Worm (Caenorhabditis elegans) whole organism, young adult: ENCODE results near the gene Y55F3BR.1.

ENCODE experiments used
- D2030.7 ChIP-seq: fragments of 200-800 bp; sonication (Bioruptor generic); IDR thresholded peaks from 2 replicates; pipeline ENCODE4 v1.3.6; 2022; ENCODE audit warnings: missing genetic modification reagents, missing genetic modification characterization, missing compliant biosample characterization
- F37B4.10 ChIP-seq: fragments of 200-800 bp; sonication (Bioruptor generic); IDR thresholded peaks from 2 replicates; pipeline ENCODE4 v1.3.6; 2022; ENCODE audit warnings: missing genetic modification characterization, missing compliant biosample characterization
- F52B5.7 ChIP-seq: sonication (generic microtip); optimal IDR thresholded peaks from 2 replicates; lab custom pipeline; 2016; ENCODE audit warnings: mild to moderate bottlenecking, missing genetic modification characterization, missing compliant biosample characterization
- T26A5.8 ChIP-seq: sonication (generic microtip); optimal IDR thresholded peaks from 2 replicates; lab custom pipeline; 2016; ENCODE audit warnings: missing genetic modification characterization, missing compliant biosample characterization
- akir-1 ChIP-seq: fragments of 200-800 bp; sonication (Bioruptor generic); optimal IDR thresholded peaks from 2 replicates; lab custom pipeline; 2018; ENCODE audit warnings: mild to moderate bottlenecking, missing genetic modification characterization, moderate library complexity, missing compliant biosample characterization
- ama-1 ChIP-seq, 3 experiments: fragments of 150-350 bp in 1 of 3; sonication (generic microtip) in 2 of 3; optimal IDR thresholded peaks; 2 replicates each; lab custom pipeline; 2014 to 2018; ENCODE audit warnings: missing biosample characterization in 2 of 3, missing genetic modification characterization in 2 of 3, missing genetic modification reagents in 2 of 3
- atf-7 ChIP-seq: sonication (generic microtip); optimal IDR thresholded peaks from 2 replicates; lab custom pipeline; 2017; ENCODE audit warnings: mild to moderate bottlenecking, missing genetic modification characterization, missing compliant biosample characterization
- attf-3 ChIP-seq: fragments of 200-800 bp; sonication (Bioruptor generic); conservative IDR thresholded peaks from 2 replicates; pipeline ENCODE4 v1.3.6; 2022; ENCODE audit warnings: missing genetic modification reagents, missing genetic modification characterization, missing compliant biosample characterization
- attf-5 ChIP-seq: fragments of 200-800 bp; sonication (Bioruptor generic); optimal IDR thresholded peaks from 2 replicates; lab custom pipeline; 2018; ENCODE audit warnings: mild to moderate bottlenecking, missing genetic modification characterization, missing compliant biosample characterization
- bed-1 ChIP-seq: fragments of 200-800 bp; sonication (Bioruptor generic); IDR thresholded peaks from 2 replicates; pipeline ENCODE4 v1.3.6; 2022; ENCODE audit warnings: missing genetic modification reagents, missing genetic modification characterization, missing compliant biosample characterization
- cebp-1 ChIP-seq, 2 experiments: fragments of 200-800 bp in 1 of 2; sonication (Bioruptor generic) in 1 of 2; sonication (generic microtip) in 1 of 2; IDR thresholded peaks in 1 of 2; optimal IDR thresholded peaks in 1 of 2; 2 replicates each; pipeline versions ENCODE4 v1.3.6 to Lab custom; 2017 to 2022; ENCODE audit warnings: missing compliant biosample characterization in 2 of 2, missing genetic modification characterization in 2 of 2, mild to moderate bottlenecking in 1 of 2, missing genetic modification reagents in 1 of 2, moderate library complexity in 1 of 2
- ceh-100 ChIP-seq: fragments of 200-800 bp; sonication (Bioruptor generic); IDR thresholded peaks from 2 replicates; pipeline ENCODE4 v1.3.6; 2022; ENCODE audit warnings: missing genetic modification reagents, missing genetic modification characterization, missing compliant biosample characterization
- ceh-27 ChIP-seq: fragments of 200-800 bp; sonication (Bioruptor generic); optimal IDR thresholded peaks from 2 replicates; lab custom pipeline; 2018; ENCODE audit warnings: mild to moderate bottlenecking, missing genetic modification characterization, moderate library complexity, missing compliant biosample characterization
- chd-7 ChIP-seq: sonication (generic microtip); optimal IDR thresholded peaks from 2 replicates; lab custom pipeline; 2016; ENCODE audit warnings: mild to moderate bottlenecking, missing genetic modification characterization, moderate library complexity, missing compliant biosample characterization
- dpl-1 ChIP-seq: fragments of 150-350 bp; optimal IDR thresholded peaks from 2 replicates; lab custom pipeline; 2014; ENCODE audit warnings: missing biosample characterization, missing genetic modification reagents, missing genetic modification characterization
- efl-1 ChIP-seq: fragments of 150-350 bp; optimal IDR thresholded peaks from 2 replicates; lab custom pipeline; 2014; ENCODE audit warnings: missing biosample characterization, missing genetic modification reagents, missing genetic modification characterization
- egl-18 ChIP-seq: fragments of 200-800 bp; sonication (Bioruptor generic); IDR thresholded peaks from 2 replicates; pipeline ENCODE4 v1.3.6; 2022; ENCODE audit warnings: missing genetic modification reagents, missing genetic modification characterization, missing compliant biosample characterization
- egrh-3 ChIP-seq: fragments of 200-800 bp; sonication (Bioruptor generic); IDR thresholded peaks from 2 replicates; pipeline ENCODE4 v1.3.6; 2022; ENCODE audit warnings: missing genetic modification reagents, missing genetic modification characterization, missing compliant biosample characterization
- hlh-26 ChIP-seq: fragments of 200-800 bp; sonication (Bioruptor generic); conservative IDR thresholded peaks from 2 replicates; pipeline ENCODE4 v1.3.6; 2022; ENCODE audit warnings: missing genetic modification reagents, missing genetic modification characterization, missing compliant biosample characterization
- hmg-1.2 ChIP-seq: fragments of 200-800 bp; sonication (Bioruptor generic); IDR thresholded peaks from 2 replicates; pipeline ENCODE4 v1.3.6; 2022; ENCODE audit warnings: missing genetic modification reagents, missing genetic modification characterization, missing compliant biosample characterization
- hsf-1 ChIP-seq: fragments of 200-800 bp; sonication (Bioruptor generic); IDR thresholded peaks from 2 replicates; pipeline ENCODE4 v1.3.6; 2022; ENCODE audit warnings: missing genetic modification reagents, missing genetic modification characterization, missing compliant biosample characterization
- lag-1 ChIP-seq: fragments of 200-800 bp; sonication (Bioruptor generic); IDR thresholded peaks from 2 replicates; pipeline ENCODE4 v1.3.6; 2022; ENCODE audit warnings: missing genetic modification reagents, missing genetic modification characterization, missing compliant biosample characterization
- let-526 ChIP-seq: fragments of 200-800 bp; sonication (Bioruptor generic); IDR thresholded peaks from 2 replicates; pipeline ENCODE4 v1.3.6; 2022; ENCODE audit warnings: missing genetic modification reagents, missing genetic modification characterization, missing compliant biosample characterization
- let-607 ChIP-seq, 2 experiments: fragments of 200-800 bp in 1 of 2; sonication (Bioruptor generic) in 1 of 2; sonication (generic microtip) in 1 of 2; optimal IDR thresholded peaks; 2 replicates each; lab custom pipeline; 2016 to 2018; ENCODE audit warnings: mild to moderate bottlenecking in 2 of 2, missing compliant biosample characterization in 2 of 2, missing genetic modification characterization in 2 of 2, moderate library complexity in 2 of 2, missing genotype in 1 of 2
- lin-35 ChIP-seq, 3 experiments: fragments of 150-350 bp in 2 of 3; sonication (generic microtip) in 1 of 3; optimal IDR thresholded peaks; 2 replicates each; lab custom pipeline; 2014 to 2018; ENCODE audit warnings: missing biosample characterization in 3 of 3, missing genetic modification characterization in 3 of 3, missing genetic modification reagents in 3 of 3
- madf-8 ChIP-seq: fragments of 200-800 bp; sonication (Bioruptor generic); conservative IDR thresholded peaks from 2 replicates; pipeline ENCODE4 v1.3.6; 2022; ENCODE audit warnings: missing genetic modification reagents, missing genetic modification characterization, missing compliant biosample characterization
- mcd-1 ChIP-seq: fragments of 200-800 bp; sonication (Bioruptor generic); IDR thresholded peaks from 2 replicates; pipeline ENCODE4 v1.3.6; 2022; ENCODE audit warnings: missing genetic modification reagents, missing genetic modification characterization, missing compliant biosample characterization
- nfyb-1 ChIP-seq: fragments of 200-800 bp; sonication (Bioruptor generic); IDR thresholded peaks from 2 replicates; pipeline ENCODE4 v1.3.6; 2022; ENCODE audit warnings: missing genetic modification reagents, missing genetic modification characterization, missing compliant biosample characterization
- nhr-80 ChIP-seq: sonication (generic microtip); optimal IDR thresholded peaks from 2 replicates; lab custom pipeline; 2016; ENCODE audit warnings: missing genetic modification characterization, missing compliant biosample characterization
- rpc-1 ChIP-seq, 2 experiments: fragments of 150-350 bp in 1 of 2; sonication (generic microtip) in 1 of 2; optimal IDR thresholded peaks; 2 replicates each; lab custom pipeline; 2014 to 2018; ENCODE audit warnings: missing biosample characterization in 1 of 2, missing genetic modification characterization in 1 of 2, missing genetic modification reagents in 1 of 2, missing genotype in 1 of 2
- sdz-38 ChIP-seq: sonication (generic microtip); optimal IDR thresholded peaks from 2 replicates; lab custom pipeline; 2016; ENCODE audit warnings: missing genotype, missing genetic modification characterization, missing compliant biosample characterization
- somi-1 ChIP-seq: fragments of 200-800 bp; sonication (Bioruptor generic); optimal IDR thresholded peaks from 2 replicates; lab custom pipeline; 2018; ENCODE audit warnings: mild to moderate bottlenecking, missing genetic modification characterization, missing compliant biosample characterization
- tbp1 ChIP-seq: fragments of 200-800 bp; sonication (Bioruptor generic); optimal IDR thresholded peaks from 2 replicates; lab custom pipeline; 2018; ENCODE audit warnings: mild to moderate bottlenecking, missing genetic modification characterization, missing compliant biosample characterization
- xnd-1 ChIP-seq: sonication (generic microtip); optimal IDR thresholded peaks from 2 replicates; lab custom pipeline; 2016; ENCODE audit warnings: missing genotype, missing genetic modification reagents, missing genetic modification characterization, missing compliant biosample characterization
- zim-3 ChIP-seq: sonication (generic microtip); optimal IDR thresholded peaks from 2 replicates; lab custom pipeline; 2017; ENCODE audit warnings: mild to moderate bottlenecking, missing genetic modification characterization, moderate library complexity, missing compliant biosample characterization
- ztf-22 ChIP-seq: fragments of 200-800 bp; sonication (Bioruptor generic); optimal IDR thresholded peaks from 2 replicates; lab custom pipeline; 2018; ENCODE audit warnings: mild to moderate bottlenecking, missing genetic modification characterization, moderate library complexity, missing compliant biosample characterization
- ztf-6 ChIP-seq: fragments of 200-800 bp; sonication (Bioruptor generic); IDR thresholded peaks from 2 replicates; pipeline ENCODE4 v1.3.6; 2022; ENCODE audit warnings: missing genetic modification reagents, missing genetic modification characterization, missing compliant biosample characterization

Y55F3BR.1 gene

DNA sequence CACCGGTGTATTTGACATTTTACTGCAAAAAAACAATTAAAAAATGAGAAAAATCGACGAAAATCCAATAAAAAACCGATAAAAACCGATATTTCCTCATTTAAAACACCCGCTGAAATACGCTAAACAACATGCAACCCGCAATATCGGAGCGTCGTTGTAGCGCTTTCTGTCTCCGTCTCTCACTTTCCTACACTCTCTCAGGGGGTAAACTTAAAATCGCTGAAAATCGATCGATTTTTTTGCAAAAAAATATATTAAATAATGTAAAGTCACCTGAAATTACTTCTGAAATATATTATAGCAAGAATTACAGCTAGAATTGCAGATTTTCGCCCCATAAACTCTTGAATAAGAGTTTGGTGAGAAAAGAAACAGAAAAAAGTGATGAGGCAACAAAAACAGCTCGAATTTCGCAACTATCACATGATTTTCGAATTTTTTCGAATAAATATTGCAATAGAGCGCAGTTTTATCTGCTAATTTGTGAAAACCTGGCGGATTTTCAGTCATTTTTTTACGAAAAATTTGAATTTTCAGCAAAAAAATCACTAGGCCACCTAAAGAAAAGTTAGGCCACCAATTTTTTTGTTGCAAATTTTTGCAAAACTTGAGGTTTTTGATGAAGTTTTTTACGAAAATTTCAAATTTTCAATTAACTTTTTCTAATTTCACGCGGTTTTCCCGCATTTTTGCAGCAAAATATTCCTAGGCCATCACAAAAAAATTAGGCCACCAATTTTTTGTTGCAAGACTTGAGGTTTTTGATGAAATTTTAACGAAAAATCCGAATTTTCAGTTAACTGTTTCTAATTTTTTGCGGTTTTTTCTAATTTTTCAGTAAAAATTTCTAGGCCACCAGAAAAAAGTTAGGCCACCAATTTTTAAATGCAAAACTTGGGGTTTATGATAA, 20.0 kb upstream of the Y55F3BR.1 start, which contains the start of the genes lem-4 and Y55F3BR.11 (continued):
- TF ChIP-seq hmg-1.2: peak; percentile 100
- TF ChIP-seq cebp-1 (GFP tag; IDR thresholded peaks at IDR 0.05; lab: Robert Waterston, UW): peak; percentile 75
- TF ChIP-seq cebp-1 (tag; optimal IDR thresholded peaks at IDR 0.05; lab: Kevin White, UChicago): peak; percentile 96
- TF ChIP-seq madf-8 (GFP tag; lab: Robert Waterston, UW): no peak
- TF ChIP-seq D2030.7 (GFP tag; lab: Robert Waterston, UW): peak; percentile 35; the same call in 1 of the 2 replicates
- TF ChIP-seq tbp1: no peak
- no peak for TF ChIP-seq ama-1 (optimal IDR thresholded peaks at IDR 0.05; lab: Kevin White, UChicago)
- no peak for TF ChIP-seq ama-1 (GFP tag; optimal IDR thresholded peaks at IDR 0.05; lab: Kevin White, UChicago)
- peak; percentile 41 for TF ChIP-seq dpl-1 (GFP tag; lab: Kevin White, UChicago)
- TF ChIP-seq chd-7 (tag; lab: Kevin White, UChicago): no peak
- peak in 1 of 3 experiments; percentile 65 for TF ChIP-seq lin-35 (GFP tag; optimal IDR thresholded peaks at IDR 0.05; lab: Kevin White, UChicago)
- TF ChIP-seq akir-1 (GFP tag; lab: Kevin White, UChicago): no peak
- TF ChIP-seq, all 124 proteins: peak for 15

DNA sequence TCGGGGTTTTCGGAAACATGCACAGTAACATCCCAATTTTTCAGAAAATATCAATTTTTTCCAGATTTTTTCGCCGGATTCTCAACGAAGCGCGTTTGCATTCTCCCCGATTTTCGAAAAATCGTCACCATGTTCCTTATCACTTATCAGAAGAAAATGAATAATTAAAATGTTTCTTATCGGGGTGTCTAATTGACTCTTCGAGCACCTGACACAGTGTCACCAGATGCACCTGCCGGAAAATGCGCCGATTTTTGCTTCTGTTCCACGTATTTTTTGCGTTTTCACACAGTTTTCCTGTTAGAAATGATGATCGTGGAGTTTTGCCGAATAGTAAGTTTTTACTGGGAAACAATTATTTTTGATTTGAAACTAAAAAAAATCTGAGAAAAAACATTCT, 19.1 kb upstream of the Y55F3BR.1 start:
- TF ChIP-seq egl-18 (GFP tag; lab: Robert Waterston, UW) (no peak), ama-1 (optimal IDR thresholded peaks at IDR 0.05; lab: Kevin White, UChicago) (no peak), ama-1 (GFP tag; optimal IDR thresholded peaks at IDR 0.05; lab: Kevin White, UChicago) (no peak), bed-1 (GFP tag; lab: Robert Waterston, UW) (no peak), nhr-80 (tag; lab: Kevin White, UChicago) (peak; percentile 57), let-607 (tag; optimal IDR thresholded peaks at IDR 0.05; lab: Kevin White, UChicago) (peak; percentile 37 to 39), attf-5 (peak; percentile 4), mcd-1 (GFP tag; lab: Robert Waterston, UW) (0 out of 2 replicates have a peak, but pooled peaks have one; percentile 27), xnd-1 (tag; lab: Kevin White, UChicago) (no peak)
- TF ChIP-seq, all 124 proteins: peak for 4

DNA sequence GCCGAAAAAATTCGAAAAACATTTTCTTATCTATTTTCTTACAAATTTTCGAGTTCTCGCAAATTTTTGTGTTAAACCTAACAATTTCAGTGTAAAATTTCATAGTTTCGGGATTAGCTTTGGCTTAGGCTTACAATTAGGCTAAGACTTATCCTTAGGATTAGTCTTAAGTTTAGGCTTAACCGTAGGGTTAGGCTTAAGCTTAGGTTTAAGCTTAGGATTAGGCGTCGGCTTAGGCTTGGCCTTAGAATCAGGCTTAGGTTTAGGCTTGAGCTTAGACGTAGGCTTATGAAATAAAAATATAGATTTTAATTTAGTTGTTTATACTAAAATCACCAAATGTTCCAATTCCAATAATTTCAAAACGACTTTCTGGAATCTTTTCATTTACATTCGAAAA, 18.6 kb upstream of the Y55F3BR.1 start:
- no peak for TF ChIP-seq efl-1 (GFP tag; lab: Kevin White, UChicago)
- no peak for TF ChIP-seq F52B5.7 (tag; lab: Kevin White, UChicago)
- TF ChIP-seq hlh-26 (GFP tag; lab: Robert Waterston, UW): no peak
- no peak for TF ChIP-seq ceh-100
- no peak for TF ChIP-seq attf-3 (GFP tag; lab: Robert Waterston, UW)
- no peak for TF ChIP-seq hsf-1 (GFP tag; lab: Robert Waterston, UW)
- no peak for TF ChIP-seq dpl-1 (GFP tag; lab: Kevin White, UChicago)
- TF ChIP-seq lag-1 (GFP tag; lab: Robert Waterston, UW): no peak
- TF ChIP-seq egrh-3: no peak
- no peak for TF ChIP-seq rpc-1 (optimal IDR thresholded peaks at IDR 0.05; lab: Kevin White, UChicago)
- no peak for TF ChIP-seq rpc-1 (tag; optimal IDR thresholded peaks at IDR 0.05; lab: Kevin White, UChicago)
- no peak for TF ChIP-seq sdz-38 (tag; lab: Kevin White, UChicago)
- TF ChIP-seq let-526 (GFP tag; lab: Robert Waterston, UW): no peak
- TF ChIP-seq somi-1 (GFP tag; lab: Kevin White, UChicago): no peak

DNA sequence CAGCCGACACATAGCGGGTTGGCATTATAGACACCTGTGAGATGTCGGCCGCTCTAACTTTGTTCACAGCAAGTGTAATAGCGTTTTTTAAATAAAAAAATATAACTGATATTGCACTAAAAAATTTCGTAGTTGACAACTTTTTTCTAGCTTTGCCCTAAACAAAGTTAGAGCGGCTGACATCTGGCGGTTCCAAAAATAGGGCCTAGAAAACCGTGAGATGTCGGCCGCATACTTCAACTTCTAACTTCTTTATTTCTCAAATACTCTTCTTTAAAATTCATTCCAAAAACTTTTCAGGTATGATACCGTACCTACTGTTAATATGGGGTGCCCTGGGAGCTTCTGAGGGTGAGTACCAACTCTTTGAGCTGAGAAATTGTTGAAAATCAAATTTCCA, 16.0 kb upstream of the Y55F3BR.1 start, which contains the start of gene Y55F3BR.2:
Gene Y55F3BR.2 (plus strand): TSS at position 301 of the 400 bp plus-strand sequence.
- TF ChIP-seq xnd-1 (tag; lab: Kevin White, UChicago): no peak
- TF ChIP-seq atf-7 (tag; lab: Kevin White, UChicago): no peak
- TF ChIP-seq chd-7 (tag; lab: Kevin White, UChicago): no peak
- no peak for TF ChIP-seq zim-3 (tag; lab: Kevin White, UChicago)
- no peak for TF ChIP-seq ztf-22 (GFP tag; lab: Kevin White, UChicago)
- no peak for TF ChIP-seq ceh-27 (GFP tag; lab: Kevin White, UChicago)
- no peak for TF ChIP-seq T26A5.8 (tag; lab: Kevin White, UChicago)
- TF ChIP-seq ztf-6 (GFP tag; lab: Robert Waterston, UW): no peak
- TF ChIP-seq F37B4.10 (GFP tag; lab: Robert Waterston, UW): no peak
- TF ChIP-seq nfyb-1 (GFP tag; lab: Robert Waterston, UW): no peak
